Fruit fly (Drosophila melanogaster): ENCODE measurements around the gene pix.

DNA sequence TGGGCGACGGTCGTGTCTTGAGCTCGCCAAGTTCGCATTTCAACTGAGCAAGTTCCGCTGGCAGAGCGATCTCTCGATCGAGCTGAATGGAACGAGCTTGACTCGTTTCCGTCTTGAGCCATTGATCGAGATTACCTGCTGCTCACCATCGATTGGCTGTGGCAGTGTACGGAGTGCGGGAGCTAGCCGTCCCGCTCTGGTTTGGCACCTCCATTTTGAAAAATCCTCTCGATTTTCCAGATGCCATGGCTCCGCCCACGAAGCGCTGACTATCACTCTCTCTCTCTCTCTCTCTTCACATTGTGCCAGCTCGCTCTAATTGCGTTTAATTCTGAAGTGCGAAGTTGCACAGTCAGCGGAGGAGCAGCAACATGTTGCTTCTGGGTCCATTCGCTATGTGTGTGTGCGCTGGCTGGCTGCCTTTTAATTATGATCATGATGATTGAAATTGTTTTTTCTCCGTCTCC lies 44.7 kb upstream of the pix start, which contains the start of gene Doc2:
- no peak for TF ChIP-seq pdm3 (GFP tag; optimal IDR thresholded peaks at IDR 0.05)
- no peak for TF ChIP-seq CG6854 (GFP tag; optimal IDR thresholded peaks at IDR 0.05)
- TF ChIP-seq acj6 (GFP tag; optimal IDR thresholded peaks at IDR 0.05) = no peak
- TF ChIP-seq Ets96B (tag; optimal IDR thresholded peaks at IDR 0.05) = no peak
- no peak for TF ChIP-seq Smox (GFP tag; optimal IDR thresholded peaks at IDR 0.05)
- TF ChIP-seq CG11294 (GFP tag; IDR thresholded peaks at IDR 0.05) = no peak
- TF ChIP-seq CG7368 (GFP tag; optimal IDR thresholded peaks at IDR 0.05) = no peak
- no peak for TF ChIP-seq CG3032 (tag; optimal IDR thresholded peaks at IDR 0.05)
- no peak for TF ChIP-seq esn (GFP tag; optimal IDR thresholded peaks at IDR 0.05)
